Worm (Caenorhabditis elegans) whole organism, midembryonic: ENCODE measurements around the gene sqt-1.
A peak's percentile ranks its signal among the peaks of the same experiment; 100 is the strongest.

Experiments
- T22C8.4 ChIP-seq: fragments of 200-800 bp; sonication (Bioruptor generic); IDR thresholded peaks from 2 replicates; pipeline ENCODE4 v1.3.6; 2022; ENCODE audit warnings: missing genetic modification characterization, missing compliant biosample characterization
- cog-1 ChIP-seq: sonication (generic microtip); optimal IDR thresholded peaks from 2 replicates; lab custom pipeline; 2016; ENCODE audit warnings: missing genetic modification characterization, missing compliant biosample characterization
- flt-1 ChIP-seq: fragments of 200-800 bp; sonication (Bioruptor generic); IDR thresholded peaks from 2 replicates; pipeline ENCODE4 v1.3.6; 2022; ENCODE audit warnings: missing genetic modification characterization, missing compliant biosample characterization
- med-1 ChIP-seq: sonication (generic microtip); optimal IDR thresholded peaks from 2 replicates; lab custom pipeline; 2017; ENCODE audit warnings: missing genetic modification characterization, mild to moderate bottlenecking, missing compliant biosample characterization, antibody characterized with exemption, missing genetic modification reagents; ENCODE audit not compliant: insufficient read depth
- ref-1 ChIP-seq: fragments of 200-800 bp; sonication (Bioruptor generic); conservative IDR thresholded peaks from 2 replicates; pipeline ENCODE4 v1.3.6; 2022; ENCODE audit warnings: missing genetic modification reagents, missing genetic modification characterization, missing compliant biosample characterization
- tab-1 ChIP-seq: fragments of 200-800 bp; sonication (Bioruptor generic); IDR thresholded peaks from 2 replicates; pipeline ENCODE4 v1.3.6; 2022; ENCODE audit warnings: missing genetic modification characterization, missing compliant biosample characterization
- ztf-23 ChIP-seq: fragments of 200-800 bp; sonication (Bioruptor generic); IDR thresholded peaks from 2 replicates; pipeline ENCODE4 v1.3.6; 2022; ENCODE audit warnings: missing genetic modification reagents, missing genetic modification characterization, missing compliant biosample characterization
- ztf-29 ChIP-seq: fragments of 200-800 bp; sonication (Bioruptor generic); IDR thresholded peaks from 2 replicates; pipeline ENCODE4 v1.3.6; 2022; ENCODE audit warnings: missing genetic modification reagents, missing genetic modification characterization, missing compliant biosample characterization

DNA sequence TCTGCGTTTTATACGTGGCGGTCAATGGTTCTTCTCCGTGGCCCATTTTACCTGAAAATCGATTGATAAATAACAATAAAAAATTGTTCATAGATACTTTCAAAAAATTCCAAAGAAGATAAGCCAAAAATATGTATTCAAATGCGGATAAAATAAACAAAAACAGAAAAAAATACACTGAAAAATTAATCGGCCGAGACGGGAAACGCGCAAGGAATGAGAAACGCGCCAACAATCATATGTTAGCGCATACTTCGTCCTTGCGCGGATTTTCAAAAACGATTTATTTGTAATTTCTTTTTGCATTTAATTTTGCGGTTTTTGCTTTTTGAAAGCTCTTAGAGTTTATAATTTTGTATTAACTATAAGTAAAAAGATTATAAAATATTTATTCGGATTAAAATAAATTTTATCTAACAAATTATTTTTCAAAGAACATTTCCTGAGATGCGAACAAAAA lies 8.0 kb upstream of the sqt-1 start, which contains the start of gene nduf-11:
- TF ChIP-seq flt-1 (GFP tag; lab: Robert Waterston, UW) (peak; percentile 84), cog-1 (tag; lab: Kevin White, UChicago) (peak; percentile 70), ztf-23 (peak; percentile 68; the same call in 1 of the 2 replicates), med-1 (GFP tag; lab: Kevin White, UChicago) (peak; percentile 6), ref-1 (GFP tag; lab: Robert Waterston, UW) (no peak), ztf-29 (GFP tag; lab: Robert Waterston, UW) (no peak), tab-1 (GFP tag; lab: Robert Waterston, UW) (no peak; the same call in 1 of the 2 replicates), T22C8.4 (GFP tag; lab: Robert Waterston, UW) (no peak)
